Worm (Caenorhabditis elegans) whole organism, L3 larva: ENCODE data around the gene tsg-101.
A peak's percentile ranks its signal among the peaks of the same experiment; 100 is the strongest.

Source experiments
- R02D3.7 ChIP-seq: fragments of 150-350 bp; optimal IDR thresholded peaks from 2 replicates; lab custom pipeline; 2014; ENCODE audit warnings: missing biosample characterization, missing genetic modification characterization
- ZK546.5 ChIP-seq: sonication (generic microtip); optimal IDR thresholded peaks from 2 replicates; lab custom pipeline; 2017; ENCODE audit warnings: missing biosample characterization, missing genetic modification characterization
- aly-2 ChIP-seq: fragments of 150-350 bp; optimal IDR thresholded peaks from 2 replicates; lab custom pipeline; 2014; ENCODE audit warnings: missing biosample characterization, missing genetic modification characterization
- ceh-16 ChIP-seq: sonication (generic microtip); optimal IDR thresholded peaks from 2 replicates; lab custom pipeline; 2017; ENCODE audit warnings: missing biosample characterization, missing genetic modification characterization
- ceh-28 ChIP-seq: fragments of 150-350 bp; optimal IDR thresholded peaks from 2 replicates; lab custom pipeline; 2014; ENCODE audit warnings: missing biosample characterization, missing genetic modification reagents, missing genetic modification characterization
- ceh-82 ChIP-seq: fragments of 150-350 bp; optimal IDR thresholded peaks from 2 replicates; lab custom pipeline; 2014; ENCODE audit warnings: missing biosample characterization, missing genetic modification characterization
- daf-12 ChIP-seq: fragments of 150-350 bp; optimal IDR thresholded peaks from 2 replicates; lab custom pipeline; 2014; ENCODE audit warnings: missing biosample characterization, missing genetic modification reagents, missing genetic modification characterization
- egl-5 ChIP-seq: fragments of 150-350 bp; optimal IDR thresholded peaks from 2 replicates; lab custom pipeline; 2017; ENCODE audit warnings: missing biosample characterization, missing genetic modification reagents, missing genetic modification characterization, inconsistent platforms
- elt-1 ChIP-seq: fragments of 150-350 bp; optimal IDR thresholded peaks from 2 replicates; lab custom pipeline; 2014; ENCODE audit warnings: missing biosample characterization, missing genetic modification characterization
- elt-2 ChIP-seq: sonication (generic microtip); optimal IDR thresholded peaks from 2 replicates; lab custom pipeline; 2016; ENCODE audit warnings: missing genetic modification reagents, mild to moderate bottlenecking, missing genetic modification characterization, missing compliant biosample characterization
- elt-3 ChIP-seq, 3 experiments: fragments of 150-350 bp in 1 of 3; sonication (generic microtip) in 2 of 3; optimal IDR thresholded peaks; 2 replicates in 2 of 3; 4 replicates in 1 of 3; lab custom pipeline; 2014 to 2017; ENCODE audit warnings: missing biosample characterization in 3 of 3, missing genetic modification characterization in 3 of 3
- fos-1 ChIP-seq: fragments of 150-350 bp; optimal IDR thresholded peaks from 2 replicates; lab custom pipeline; 2014; ENCODE audit warnings: missing biosample characterization, missing genetic modification characterization
- hmg-11 ChIP-seq: sonication (generic microtip); optimal IDR thresholded peaks from 2 replicates; lab custom pipeline; 2016; ENCODE audit warnings: missing genetic modification characterization, missing compliant biosample characterization
- lin-15B ChIP-seq: fragments of 150-350 bp; optimal IDR thresholded peaks from 2 replicates; lab custom pipeline; 2014; ENCODE audit warnings: missing biosample characterization, missing genetic modification characterization
- lsy-12 ChIP-seq: sonication (generic microtip); optimal IDR thresholded peaks from 2 replicates; lab custom pipeline; 2016; ENCODE audit warnings: mild to moderate bottlenecking, missing genetic modification characterization, missing compliant biosample characterization
- mdl-1 ChIP-seq: fragments of 150-350 bp; optimal IDR thresholded peaks from 2 replicates; lab custom pipeline; 2014; ENCODE audit warnings: missing biosample characterization, missing genetic modification characterization
- nfya-1 ChIP-seq: sonication (generic microtip); optimal IDR thresholded peaks from 2 replicates; lab custom pipeline; 2017; ENCODE audit warnings: missing genetic modification characterization, mild to moderate bottlenecking, missing compliant biosample characterization, antibody characterized with exemption, moderate library complexity; ENCODE audit not compliant: insufficient read depth
- nhr-11 ChIP-seq: fragments of 150-350 bp; optimal IDR thresholded peaks from 2 replicates; lab custom pipeline; 2014; ENCODE audit warnings: missing biosample characterization, missing genetic modification characterization
- nhr-23 ChIP-seq: fragments of 150-350 bp; optimal IDR thresholded peaks from 2 replicates; lab custom pipeline; 2014; ENCODE audit warnings: missing biosample characterization, missing genetic modification reagents, missing genetic modification characterization
- nhr-25 ChIP-seq: sonication (generic microtip); optimal IDR thresholded peaks from 2 replicates; lab custom pipeline; 2017; ENCODE audit warnings: missing biosample characterization, missing genetic modification characterization
- nhr-28 ChIP-seq: fragments of 150-350 bp; optimal IDR thresholded peaks from 2 replicates; lab custom pipeline; 2014; ENCODE audit warnings: missing biosample characterization, missing genetic modification characterization
- nhr-43 ChIP-seq: sonication (generic microtip); optimal IDR thresholded peaks from 2 replicates; lab custom pipeline; 2016; ENCODE audit warnings: mild to moderate bottlenecking, missing genetic modification characterization, missing compliant biosample characterization; ENCODE audit not compliant: poor library complexity, severe bottlenecking
- nhr-67 ChIP-seq: fragments of 150-350 bp; optimal IDR thresholded peaks from 2 replicates; lab custom pipeline; 2014; ENCODE audit warnings: missing biosample characterization, missing genetic modification characterization
- nhr-77 ChIP-seq: fragments of 150-350 bp; optimal IDR thresholded peaks from 2 replicates; lab custom pipeline; 2014; ENCODE audit warnings: missing biosample characterization, missing genetic modification characterization
- pha-4 ChIP-seq: fragments of 150-350 bp; optimal IDR thresholded peaks from 2 replicates; lab custom pipeline; 2014; ENCODE audit warnings: missing biosample characterization, missing genetic modification reagents, missing genetic modification characterization
- pqm-1 ChIP-seq: fragments of 150-350 bp; optimal IDR thresholded peaks from 2 replicates; lab custom pipeline; 2017; ENCODE audit warnings: missing biosample characterization, missing genetic modification characterization, inconsistent platforms
- skn-1 ChIP-seq: fragments of 150-350 bp; optimal IDR thresholded peaks from 2 replicates; lab custom pipeline; 2014; ENCODE audit warnings: missing biosample characterization, missing genetic modification characterization
- snpc-4 ChIP-seq: fragments of 150-350 bp; optimal IDR thresholded peaks from 2 replicates; lab custom pipeline; 2014; ENCODE audit warnings: missing biosample characterization, missing genetic modification characterization
- unc-62 ChIP-seq: fragments of 150-350 bp; sonication (generic microtip); optimal IDR thresholded peaks from 4 replicates; lab custom pipeline; 2014; ENCODE audit warnings: missing biosample characterization, missing genetic modification reagents, missing genetic modification characterization
- zag-1 ChIP-seq: fragments of 150-350 bp; optimal IDR thresholded peaks from 2 replicates; lab custom pipeline; 2014; ENCODE audit warnings: missing biosample characterization, missing genetic modification characterization
- ztf-4 ChIP-seq: fragments of 150-350 bp; optimal IDR thresholded peaks from 2 replicates; lab custom pipeline; 2014; ENCODE audit warnings: missing biosample characterization, missing genetic modification characterization

tsg-101 gene

ce11 chrIV:3548315-3548714 is 33.9 kb upstream of the tsg-101 start:
- TF ChIP-seq ZK546.5 (tag; lab: Kevin White, UChicago) (no peak), elt-2 (tag; lab: Kevin White, UChicago) (peak; percentile 77), ztf-4 (no peak), aly-2 (tag; lab: Kevin White, UChicago) (no peak), nhr-23 (tag; lab: Kevin White, UChicago) (no peak), pqm-1 (tag; lab: Kevin White, UChicago) (peak; percentile 73), zag-1 (tag; lab: Kevin White, UChicago) (no peak), skn-1 (tag; lab: Kevin White, UChicago) (no peak), ceh-16 (tag; lab: Kevin White, UChicago) (no peak), pha-4 (peak; percentile 92), nhr-28 (no peak)

ce11 chrIV:3547500-3547899 is 33.1 kb upstream of the tsg-101 start, which contains the start of gene nstp-6:
Gene nstp-6 (minus strand): TSS chrIV:3547600.
- TF ChIP-seq mdl-1 (tag; lab: Kevin White, UChicago) (no peak), unc-62 (GFP tag; lab: Kevin White, UChicago) (no peak), hmg-11 (no peak), nhr-28 (no peak), ceh-82 (tag; lab: Kevin White, UChicago) (no peak), pha-4 (no peak), elt-3 (tag; optimal IDR thresholded peaks at IDR 0.05; lab: Kevin White, UChicago) (no peak), lin-15B (tag; lab: Kevin White, UChicago) (no peak), egl-5 (tag; lab: Kevin White, UChicago) (no peak), nhr-43 (tag; lab: Kevin White, UChicago) (no peak), R02D3.7 (tag; lab: Kevin White, UChicago) (no peak), nhr-23 (tag; lab: Kevin White, UChicago) (no peak), nhr-25 (no peak), pqm-1 (tag; lab: Kevin White, UChicago) (no peak), lsy-12 (tag; lab: Kevin White, UChicago) (no peak), fos-1 (tag; lab: Kevin White, UChicago) (no peak), elt-1 (tag; lab: Kevin White, UChicago) (no peak), skn-1 (tag; lab: Kevin White, UChicago) (no peak)
- TF ChIP-seq, all 47 proteins: peak for 0

- TF ChIP-seq ceh-28 (tag; lab: Kevin White, UChicago) (peak; percentile 85), nhr-77 (tag; lab: Kevin White, UChicago) (no peak)
- TF ChIP-seq, all 47 proteins: peak for 1
These were observed 30.7 kb upstream of the tsg-101 start for ce11 chrIV:3545060-3545459.

- no peak for TF ChIP-seq daf-12
- TF ChIP-seq, all 47 proteins: peak for 0
These were observed 25.5 kb upstream of the tsg-101 start, which contains the start of gene B0212.3 for ce11 chrIV:3539872-3540271. Gene B0212.3 (plus strand): TSS chrIV:3540172.

- TF ChIP-seq hmg-11 (peak; percentile 15), nhr-11 (tag; lab: Kevin White, UChicago) (no peak)
These were observed 24.9 kb upstream of the tsg-101 start for ce11 chrIV:3539253-3539652.

ce11 chrIV:3532989-3533388 is 18.6 kb upstream of the tsg-101 start:
- TF ChIP-seq pha-4 (peak; percentile 48), nhr-67 (tag; lab: Kevin White, UChicago) (no peak), lin-15B (tag; lab: Kevin White, UChicago) (peak; percentile 46), nfya-1 (tag; lab: Kevin White, UChicago) (peak; percentile 35), hmg-11 (peak; percentile 26), elt-3 (tag; optimal IDR thresholded peaks at IDR 0.05; lab: Kevin White, UChicago) (no peak), nhr-25 (peak; percentile 15), snpc-4 (tag; lab: Kevin White, UChicago) (no peak), zag-1 (tag; lab: Kevin White, UChicago) (no peak)
